Worm (Caenorhabditis elegans): ENCODE measurements around the gene EGAP5.1.

Gene EGAP5.1

ce11 chrX:5165037-5165436 is 2.2 kb downstream of the EGAP5.1 start, which contains the start of gene mans-3 (continued):
- TF ChIP-seq tlf-1 (GFP tag; optimal IDR thresholded peaks at IDR 0.05) (peak; percentile 78), ztf-3 (GFP tag; optimal IDR thresholded peaks at IDR 0.05) (no peak), lin-54 (GFP tag; optimal IDR thresholded peaks at IDR 0.05) (peak; percentile 71), hmg-1.2 (GFP tag; IDR thresholded peaks at IDR 0.05) (peak; percentile 49), ceh-27 (GFP tag; optimal IDR thresholded peaks at IDR 0.05) (no peak), C06A6.2 (GFP tag; conservative IDR thresholded peaks at IDR 0.05) (peak; percentile 64), madf-10 (tag; optimal IDR thresholded peaks at IDR 0.05) (peak; percentile 85), somi-1 (GFP tag; optimal IDR thresholded peaks at IDR 0.05) (peak; percentile 81), die-1 (tag; optimal IDR thresholded peaks at IDR 0.05) (peak; percentile 28), attf-5 (GFP tag; optimal IDR thresholded peaks at IDR 0.05) (peak; percentile 88), ztf-18 (tag; optimal IDR thresholded peaks at IDR 0.05) (peak; percentile 97), ekl-4 (GFP tag; IDR thresholded peaks at IDR 0.05) (0 out of 2 replicates have a peak, but pooled peaks have one; percentile 43), egl-44 (GFP tag; IDR thresholded peaks at IDR 0.05) (peak; percentile 42; the same call in 1 of the 2 replicates), atf-7 (tag; optimal IDR thresholded peaks at IDR 0.05) (peak; percentile 75), rpc-1 (optimal IDR thresholded peaks at IDR 0.05) (no peak), rpc-1 (tag; optimal IDR thresholded peaks at IDR 0.05) (no peak), nhr-90 (tag; optimal IDR thresholded peaks at IDR 0.05) (peak; percentile 77)

DNA sequence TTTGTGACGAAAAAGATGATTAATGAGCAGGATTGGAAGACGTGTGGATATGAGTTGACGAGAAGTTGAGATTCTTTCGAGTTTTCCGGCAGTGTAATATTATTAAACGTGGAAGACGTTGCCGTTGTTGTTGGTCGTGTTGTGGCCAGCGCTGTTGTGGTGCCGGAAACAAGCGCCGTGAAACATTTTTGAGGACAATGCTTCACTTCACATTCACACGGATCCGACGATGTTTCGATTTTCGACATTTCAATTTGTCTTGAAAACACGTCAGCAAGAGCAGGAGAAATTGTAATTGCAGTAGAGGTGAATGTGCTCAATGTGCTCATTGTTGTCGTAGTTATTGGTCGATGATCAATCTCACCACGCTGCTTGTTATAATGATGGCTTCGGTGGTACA is 5.9 kb downstream of the EGAP5.1 start:
- no peak for TF ChIP-seq hsf-1 (GFP tag; IDR thresholded peaks at IDR 0.05)
- TF ChIP-seq snpc-1.1 (tag; optimal IDR thresholded peaks at IDR 0.05; ENCODE audit: insufficient read depth): no peak
- TF ChIP-seq lin-26 (GFP tag; IDR thresholded peaks at IDR 0.05): no peak
- TF ChIP-seq hlh-12 (tag; optimal IDR thresholded peaks at IDR 0.05): no peak
- no peak for TF ChIP-seq gei-17 (GFP tag; optimal IDR thresholded peaks at IDR 0.05)
- no peak for TF ChIP-seq hmg-1.2 (GFP tag; IDR thresholded peaks at IDR 0.05)
- TF ChIP-seq ztf-25 (GFP tag; IDR thresholded peaks at IDR 0.05): no peak
- TF ChIP-seq Y53F4B.3 (GFP tag; IDR thresholded peaks at IDR 0.05): no peak
- no peak for TF ChIP-seq C17E4.6 (GFP tag; IDR thresholded peaks at IDR 0.05)
- no peak for TF ChIP-seq efl-1 (GFP tag; optimal IDR thresholded peaks at IDR 0.05)
- TF ChIP-seq lin-35 (GFP tag; optimal IDR thresholded peaks at IDR 0.05): no peak
- no peak for TF ChIP-seq aptf-3 (GFP tag; IDR thresholded peaks at IDR 0.05)
- no peak for TF ChIP-seq snpc-3.4 (tag; optimal IDR thresholded peaks at IDR 0.05)
- TF ChIP-seq lin-40 (tag; optimal IDR thresholded peaks at IDR 0.05): no peak

DNA sequence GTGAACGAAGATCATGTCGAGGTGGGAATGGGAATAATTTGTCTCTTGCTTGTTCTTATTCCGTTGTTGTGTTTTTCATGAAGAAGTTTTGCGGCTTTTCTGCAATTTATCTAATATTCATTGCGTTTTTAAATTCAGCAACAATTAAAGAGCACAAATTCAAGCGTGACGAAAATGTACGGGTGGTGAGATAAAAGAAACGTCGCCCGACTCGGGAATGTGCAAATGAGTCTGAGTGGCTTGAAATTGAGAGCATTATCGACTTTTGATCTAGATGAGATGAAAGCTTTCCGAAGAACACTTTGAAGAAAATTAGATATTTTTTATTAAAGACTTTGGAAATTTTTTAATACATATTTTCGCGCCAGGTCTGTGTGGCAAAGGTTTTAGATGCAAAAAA is 8.2 kb downstream of the EGAP5.1 start, which contains the start of gene T03G11.10:
T03G11.10 (minus strand) TSS at position 101 of the 400 bp plus-strand sequence.
- TF ChIP-seq Y53F4B.3 (GFP tag; IDR thresholded peaks at IDR 0.05) (no peak), B0261.1 (tag; optimal IDR thresholded peaks at IDR 0.05) (no peak), repo-1 (tag; optimal IDR thresholded peaks at IDR 0.05) (no peak), athp-1 (tag; optimal IDR thresholded peaks at IDR 0.05) (no peak), hmg-1.2 (GFP tag; IDR thresholded peaks at IDR 0.05) (no peak), B0035.1 (tag; optimal IDR thresholded peaks at IDR 0.05) (no peak), nhr-80 (tag; optimal IDR thresholded peaks at IDR 0.05) (no peak)

DNA sequence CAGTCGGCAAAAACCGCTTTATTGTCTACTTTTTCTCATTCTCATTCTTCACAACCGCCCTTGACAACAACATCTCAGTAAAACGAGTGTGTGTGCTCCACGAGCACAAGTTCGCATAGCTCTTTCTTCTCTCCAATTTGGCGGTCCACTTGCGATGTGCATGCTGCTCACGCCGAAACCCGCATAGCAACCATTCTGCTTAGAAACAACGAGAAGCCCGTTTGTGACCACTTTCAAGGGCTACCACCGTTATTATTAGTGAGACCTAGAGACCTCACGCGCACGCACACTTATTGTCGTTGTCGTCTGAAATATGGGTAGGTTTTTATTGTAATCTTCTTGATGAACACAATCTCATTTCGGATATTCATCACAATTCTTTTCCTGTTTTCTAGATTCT is 11.4 kb downstream of the EGAP5.1 start, which contains the start of gene zchc-1A:
zchc-1A (plus strand) TSS at position 114 of the 400 bp plus-strand sequence.
- TF ChIP-seq nhr-80 (tag; optimal IDR thresholded peaks at IDR 0.05) (no peak), dpff-1 (tag; optimal IDR thresholded peaks at IDR 0.05) (no peak), F52B5.7 (tag; optimal IDR thresholded peaks at IDR 0.05) (no peak), attf-3 (GFP tag; conservative IDR thresholded peaks at IDR 0.05) (no peak), madf-10 (tag; optimal IDR thresholded peaks at IDR 0.05) (no peak), mcd-1 (GFP tag; IDR thresholded peaks at IDR 0.05) (no peak), hrde-1 (tag; optimal IDR thresholded peaks at IDR 0.05; ENCODE audit: borderline replicate concordance) (no peak), cebp-1 (GFP tag; IDR thresholded peaks at IDR 0.05) (no peak), cebp-1 (tag; optimal IDR thresholded peaks at IDR 0.05) (no peak), ceh-100 (GFP tag; IDR thresholded peaks at IDR 0.05) (no peak), lag-1 (GFP tag; IDR thresholded peaks at IDR 0.05) (no peak), F39B2.1 (GFP tag; IDR thresholded peaks at IDR 0.05) (no peak), Y67H2A.10 (GFP tag; conservative IDR thresholded peaks at IDR 0.05) (no peak), let-607 (tag; optimal IDR thresholded peaks at IDR 0.05) (no peak)
